Fruit fly (Drosophila melanogaster) whole organism, embryonic: ENCODE results near the gene CG15916.

Experiments
- B-H2 ChIP-seq: fragments of 200-800 bp; sonication (Bioruptor generic); optimal IDR thresholded peaks from 2 replicates; lab custom pipeline; 2018; ENCODE audit warnings: missing biosample characterization, mild to moderate bottlenecking, missing genetic modification characterization
- C15 ChIP-seq: fragments of 200-800 bp; sonication (Bioruptor generic); IDR thresholded peaks from 3 replicates; pipeline ENCODE4 v1.3.6; 2022; ENCODE audit warnings: missing biosample characterization, missing genetic modification characterization
- CG10147 ChIP-seq: fragments of 200-800 bp; sonication (Bioruptor generic); optimal IDR thresholded peaks from 2 replicates; lab custom pipeline; 2019; ENCODE audit warnings: missing biosample characterization, mild to moderate bottlenecking, missing genetic modification characterization, moderate library complexity
- CG10321 ChIP-seq: fragments of 200-800 bp; sonication (Bioruptor generic); IDR thresholded peaks from 2 replicates; pipeline ENCODE4 v1.3.6; 2022; ENCODE audit warnings: missing biosample characterization, missing genetic modification characterization
- CG10565 ChIP-seq: fragments of 200-800 bp; sonication (Bioruptor generic); optimal IDR thresholded peaks from 3 replicates; lab custom pipeline; 2016; ENCODE audit warnings: missing biosample characterization, mild to moderate bottlenecking, missing genetic modification characterization
- CG11093 ChIP-seq: fragments of 200-800 bp; sonication (Bioruptor generic); IDR thresholded peaks from 3 replicates; pipeline ENCODE4 v1.3.6; 2022; ENCODE audit warnings: missing biosample characterization, missing genetic modification characterization
- CG11398 ChIP-seq: fragments of 200-800 bp; sonication (Bioruptor generic); optimal IDR thresholded peaks from 2 replicates; lab custom pipeline; 2016; ENCODE audit warnings: missing biosample characterization, missing genetic modification characterization
- CG11456 ChIP-seq: fragments of 200-800 bp; sonication (Bioruptor generic); IDR thresholded peaks from 3 replicates; pipeline ENCODE4 v1.3.6; 2022; ENCODE audit warnings: missing biosample characterization, missing genetic modification characterization
- CG12219 ChIP-seq: fragments of 200-800 bp; sonication (Bioruptor generic); optimal IDR thresholded peaks from 3 replicates; lab custom pipeline; 2018; ENCODE audit warnings: missing biosample characterization, mild to moderate bottlenecking, missing genetic modification characterization
- CG13624 ChIP-seq: fragments of 200-800 bp; sonication (Bioruptor generic); optimal IDR thresholded peaks from 2 replicates; lab custom pipeline; 2016; ENCODE audit warnings: missing biosample characterization, missing genetic modification characterization
- CG15011 ChIP-seq: fragments of 200-800 bp; sonication (Bioruptor generic); optimal IDR thresholded peaks from 3 replicates; lab custom pipeline; 2018; ENCODE audit warnings: missing biosample characterization, mild to moderate bottlenecking, missing genetic modification characterization
- CG15479 ChIP-seq: fragments of 200-800 bp; sonication (Bioruptor generic); optimal IDR thresholded peaks from 3 replicates; lab custom pipeline; 2019; ENCODE audit warnings: missing biosample characterization, mild to moderate bottlenecking, missing genetic modification characterization, moderate library complexity
- CG17361 ChIP-seq: fragments of 200-800 bp; sonication (Bioruptor generic); IDR thresholded peaks from 3 replicates; pipeline ENCODE4 v1.3.6; 2022; ENCODE audit warnings: missing biosample characterization, missing genetic modification characterization
- CG18619 ChIP-seq: fragments of 200-800 bp; sonication (Bioruptor generic); optimal IDR thresholded peaks from 3 replicates; lab custom pipeline; 2017; ENCODE audit warnings: missing biosample characterization, mild to moderate bottlenecking, missing genetic modification characterization
- CG2678 ChIP-seq: fragments of 200-800 bp; sonication (Bioruptor generic); optimal IDR thresholded peaks from 3 replicates; lab custom pipeline; 2019; ENCODE audit warnings: missing biosample characterization, mild to moderate bottlenecking, missing genetic modification characterization, moderate library complexity
- CG2875 ChIP-seq: fragments of 200-800 bp; sonication (Bioruptor generic); optimal IDR thresholded peaks from 2 replicates; lab custom pipeline; 2017; ENCODE audit warnings: missing biosample characterization, mild to moderate bottlenecking, missing genetic modification characterization, missing genetic modification reagents
- CG31224 ChIP-seq: fragments of 200-800 bp; sonication (Bioruptor generic); IDR thresholded peaks from 2 replicates; pipeline ENCODE4 v1.3.6; 2022; ENCODE audit warnings: missing biosample characterization, missing genetic modification characterization
- CG3281 ChIP-seq: fragments of 200-800 bp; sonication (Bioruptor generic); optimal IDR thresholded peaks from 3 replicates; lab custom pipeline; 2017; ENCODE audit warnings: missing biosample characterization, mild to moderate bottlenecking, missing genetic modification characterization
- CG3407 ChIP-seq: fragments of 200-800 bp; sonication (Bioruptor generic); optimal IDR thresholded peaks from 2 replicates; lab custom pipeline; 2018; ENCODE audit warnings: missing biosample characterization, mild to moderate bottlenecking, missing genetic modification characterization
- CG3726 ChIP-seq: fragments of 200-800 bp; sonication (Bioruptor generic); IDR thresholded peaks from 3 replicates; pipeline ENCODE4, ENCODE4 v1.3.6; 2022; ENCODE audit warnings: missing biosample characterization, missing genetic modification characterization
- CG3995 ChIP-seq: fragments of 200-800 bp; sonication (Bioruptor generic); optimal IDR thresholded peaks from 3 replicates; lab custom pipeline; 2016; ENCODE audit warnings: missing biosample characterization, missing genetic modification characterization
- CG7372 ChIP-seq: fragments of 200-800 bp; sonication (Bioruptor generic); IDR thresholded peaks from 2 replicates; pipeline ENCODE4 v1.3.6; 2022; ENCODE audit warnings: missing biosample characterization, missing genetic modification characterization
- CG8924 ChIP-seq: fragments of 200-800 bp; optimal IDR thresholded peaks from 3 replicates; lab custom pipeline; 2019; ENCODE audit warnings: missing biosample characterization, mild to moderate bottlenecking, missing genetic modification characterization, moderate library complexity
- CG9215 ChIP-seq: fragments of 200-800 bp; sonication (Bioruptor generic); IDR thresholded peaks from 2 replicates; pipeline ENCODE4 v1.3.6; 2022; ENCODE audit warnings: missing biosample characterization, missing genetic modification characterization
- CG9876 ChIP-seq: fragments of 200-800 bp; sonication (Bioruptor generic); optimal IDR thresholded peaks from 2 replicates; lab custom pipeline; 2016; ENCODE audit warnings: missing biosample characterization, missing genetic modification characterization
- CrebB ChIP-seq: fragments of 200-800 bp; sonication (Bioruptor generic); optimal IDR thresholded peaks from 3 replicates; lab custom pipeline; 2018; ENCODE audit warnings: missing biosample characterization, mild to moderate bottlenecking, missing genetic modification characterization
- Dbx ChIP-seq: fragments of 200-800 bp; sonication (Bioruptor generic); IDR thresholded peaks from 3 replicates; pipeline ENCODE4 v1.3.6; 2022; ENCODE audit warnings: missing biosample characterization, missing genetic modification characterization
- Dip3 ChIP-seq: fragments of 200-800 bp; sonication (Bioruptor generic); optimal IDR thresholded peaks from 3 replicates; lab custom pipeline; 2016; ENCODE audit warnings: missing biosample characterization, missing genetic modification characterization
- MBD-R2 ChIP-seq: fragments of 200-800 bp; sonication (Bioruptor generic); IDR thresholded peaks from 2 replicates; pipeline ENCODE4 v1.3.6; 2022; ENCODE audit warnings: missing biosample characterization, missing genetic modification characterization
- Rfx ChIP-seq: fragments of 200-800 bp; sonication (Bioruptor generic); IDR thresholded peaks from 2 replicates; pipeline ENCODE4 v1.3.6; 2022; ENCODE audit warnings: missing biosample characterization, missing genetic modification characterization
- Sin3A ChIP-seq: fragments of >200 bp; optimal IDR thresholded peaks from 2 replicates; lab custom pipeline; 2018
- Sox102F ChIP-seq: fragments of 200-800 bp; sonication (Bioruptor generic); optimal IDR thresholded peaks from 2 replicates; lab custom pipeline; 2018; ENCODE audit warnings: missing biosample characterization, mild to moderate bottlenecking, missing genetic modification characterization, moderate library complexity
- ash1 ChIP-seq: fragments of 200-800 bp; sonication (Bioruptor generic); optimal IDR thresholded peaks from 2 replicates; lab custom pipeline; 2018; ENCODE audit warnings: missing biosample characterization, mild to moderate bottlenecking, missing genetic modification characterization
- az2 ChIP-seq: fragments of 200-800 bp; sonication (Bioruptor generic); optimal IDR thresholded peaks from 3 replicates; lab custom pipeline; 2016; ENCODE audit warnings: missing biosample characterization, missing genetic modification characterization
- br ChIP-seq: fragments of >200 bp; optimal IDR thresholded peaks from 2 replicates; lab custom pipeline; 2017
- chif ChIP-seq, 2 experiments: fragments of 200-800 bp; sonication (Bioruptor generic); optimal IDR thresholded peaks; 3 replicates each; lab custom pipeline; 2016; ENCODE audit warnings: missing biosample characterization in 2 of 2, missing genetic modification characterization in 2 of 2
- chn ChIP-seq: fragments of 200-800 bp; sonication (Bioruptor generic); optimal IDR thresholded peaks from 2 replicates; lab custom pipeline; 2016; ENCODE audit warnings: missing biosample characterization, missing genetic modification characterization
- crp ChIP-seq, 2 experiments: fragments of 200-800 bp; sonication (Bioruptor generic); optimal IDR thresholded peaks; 2 replicates in 1 of 2; 3 replicates in 1 of 2; lab custom pipeline; 2017; ENCODE audit warnings: missing biosample characterization in 2 of 2, missing genetic modification characterization in 2 of 2, mild to moderate bottlenecking in 1 of 2, moderate library complexity in 1 of 2
- dpn ChIP-seq, 2 experiments: fragments of 200-800 bp; sonication (Bioruptor generic); optimal IDR thresholded peaks; 3 replicates each; lab custom pipeline; 2016; ENCODE audit warnings: missing biosample characterization in 2 of 2, missing genetic modification characterization in 2 of 2
- exex ChIP-seq: fragments of 200-800 bp; sonication (Bioruptor generic); optimal IDR thresholded peaks from 4 replicates; lab custom pipeline; 2018; ENCODE audit warnings: missing biosample characterization, mild to moderate bottlenecking, missing genetic modification characterization, moderate library complexity
- fd64A ChIP-seq: fragments of 200-800 bp; sonication (Bioruptor generic); optimal IDR thresholded peaks from 3 replicates; lab custom pipeline; 2018; ENCODE audit warnings: missing biosample characterization, mild to moderate bottlenecking, missing genetic modification characterization
- fd96Cb ChIP-seq: fragments of 200-800 bp; sonication (Bioruptor generic); optimal IDR thresholded peaks from 2 replicates; lab custom pipeline; 2018; ENCODE audit warnings: missing biosample characterization, mild to moderate bottlenecking, missing genetic modification characterization, moderate library complexity
- gsb-n ChIP-seq: fragments of 200-800 bp; sonication (Bioruptor generic); optimal IDR thresholded peaks from 3 replicates; lab custom pipeline; 2018; ENCODE audit warnings: missing biosample characterization, mild to moderate bottlenecking, missing genetic modification characterization
- kni ChIP-seq: fragments of 200-800 bp; sonication (Bioruptor generic); optimal IDR thresholded peaks from 3 replicates; lab custom pipeline; 2017; ENCODE audit warnings: mild to moderate bottlenecking, missing biosample characterization, missing genetic modification reagents, missing genetic modification characterization
- mam ChIP-seq: fragments of 200-800 bp; sonication (Bioruptor generic); optimal IDR thresholded peaks from 3 replicates; lab custom pipeline; 2016; ENCODE audit warnings: missing biosample characterization, missing genetic modification characterization
- row ChIP-seq: fragments of 200-800 bp; sonication (Bioruptor generic); IDR thresholded peaks from 3 replicates; pipeline ENCODE4 v1.3.6; 2022; ENCODE audit warnings: missing biosample characterization, missing genetic modification characterization
- sc ChIP-seq, 3 experiments: fragments of >200 bp in 2 of 3; fragments of 200-800 bp in 1 of 3; sonication (Bioruptor generic) in 1 of 3; optimal IDR thresholded peaks; 2 replicates in 2 of 3; 3 replicates in 1 of 3; lab custom pipeline; 2017; ENCODE audit warnings: mild to moderate bottlenecking in 1 of 3, missing biosample characterization in 1 of 3, missing genetic modification characterization in 1 of 3, missing genetic modification reagents in 1 of 3
- scrt ChIP-seq: fragments of 200-800 bp; sonication (Bioruptor generic); optimal IDR thresholded peaks from 2 replicates; lab custom pipeline; 2018; ENCODE audit warnings: missing biosample characterization, mild to moderate bottlenecking, missing genetic modification characterization, moderate library complexity
- shn ChIP-seq: fragments of 200-800 bp; sonication (Bioruptor generic); optimal IDR thresholded peaks from 3 replicates; lab custom pipeline; 2016; ENCODE audit warnings: missing biosample characterization, missing genetic modification characterization
- z ChIP-seq: fragments of 200-800 bp; sonication (Bioruptor generic); IDR thresholded peaks from 3 replicates; pipeline ENCODE4 v1.3.6; 2022; ENCODE audit warnings: missing biosample characterization, missing genetic modification characterization

The CG15916 gene

dm6 chrX:15886411-15887246 lies 3.8 kb upstream of the CG15916 start (continued):
- no peak for TF ChIP-seq CG15011 (GFP tag; lab: Kevin White, UChicago)
- peak; percentile 17; the same call in 1 of the 2 replicates for TF ChIP-seq MBD-R2 (GFP tag; lab: Robert Waterston, UW)
- no peak for TF ChIP-seq CG17361
- no peak for TF ChIP-seq CG11456 (GFP tag; lab: Robert Waterston, UW)
- TF ChIP-seq Dip3 (GFP tag; lab: Kevin White, UChicago): no peak
- peak; percentile 32 for TF ChIP-seq B-H2
- no peak for TF ChIP-seq CG3995 (GFP tag; lab: Kevin White, UChicago)
- TF ChIP-seq ash1: no peak
- TF ChIP-seq CG8924: peak; percentile 13
- no peak for TF ChIP-seq chn (GFP tag; lab: Kevin White, UChicago)
- no peak for TF ChIP-seq chif (GFP tag; optimal IDR thresholded peaks at IDR 0.05; lab: Kevin White, UChicago)
- no peak for TF ChIP-seq az2
- TF ChIP-seq exex: no peak
- no peak for TF ChIP-seq dpn (GFP tag; optimal IDR thresholded peaks at IDR 0.05; lab: Kevin White, UChicago)
- no peak for TF ChIP-seq gsb-n (tag; lab: Kevin White, UChicago)
- no peak for TF ChIP-seq z (GFP tag; lab: Robert Waterston, UW)
- no peak for TF ChIP-seq CG2678 (tag; lab: Kevin White, UChicago)
- TF ChIP-seq CG18619 (GFP tag; lab: Kevin White, UChicago): no peak
- TF ChIP-seq CG31224 (GFP tag; lab: Robert Waterston, UW): no peak
- TF ChIP-seq scrt (GFP tag; lab: Kevin White, UChicago): no peak
- no peak for TF ChIP-seq CG7372 (GFP tag; lab: Robert Waterston, UW)
- no peak for TF ChIP-seq CG13624
- no peak for TF ChIP-seq CG11398 (GFP tag; lab: Kevin White, UChicago)
- no peak for TF ChIP-seq CG10147 (GFP tag; lab: Kevin White, UChicago)
- no peak for TF ChIP-seq CG9215 (GFP tag; lab: Robert Waterston, UW)
- no peak for TF ChIP-seq CG2875
- TF ChIP-seq CG11093 (GFP tag; lab: Robert Waterston, UW): no peak
- TF ChIP-seq row (GFP tag; lab: Robert Waterston, UW): no peak; the same call in 2 of the 3 replicates
- no peak for TF ChIP-seq fd96Cb (tag; lab: Kevin White, UChicago)
- no peak for TF ChIP-seq mam (GFP tag; lab: Kevin White, UChicago)
- TF ChIP-seq crp (GFP tag; optimal IDR thresholded peaks at IDR 0.05; lab: Kevin White, UChicago): no peak
- TF ChIP-seq CG3407 (GFP tag; lab: Kevin White, UChicago): no peak
- TF ChIP-seq sc (optimal IDR thresholded peaks at IDR 0.05; lab: Kevin White, UChicago): no peak
- TF ChIP-seq sc (GFP tag; optimal IDR thresholded peaks at IDR 0.05; lab: Kevin White, UChicago): no peak
- no peak for TF ChIP-seq Sin3A
- TF ChIP-seq fd64A: no peak
- no peak for TF ChIP-seq CrebB (tag; lab: Kevin White, UChicago)
- TF ChIP-seq CG3281: no peak
- no peak for TF ChIP-seq kni (GFP tag; lab: Kevin White, UChicago)
- TF ChIP-seq CG12219 (GFP tag; lab: Kevin White, UChicago): no peak
- TF ChIP-seq CG15479 (GFP tag; lab: Kevin White, UChicago): peak; percentile 77
- TF ChIP-seq CG9876 (GFP tag; lab: Kevin White, UChicago): no peak
- TF ChIP-seq shn (GFP tag; lab: Kevin White, UChicago): no peak
- TF ChIP-seq Sox102F (GFP tag; lab: Kevin White, UChicago): no peak
- no peak for TF ChIP-seq CG10565 (GFP tag; lab: Kevin White, UChicago)
- no peak for TF ChIP-seq C15 (GFP tag; lab: Robert Waterston, UW)
- no peak for TF ChIP-seq CG3726
- TF ChIP-seq Dbx: no peak
- peak; percentile 93 for TF ChIP-seq CG10321 (GFP tag; lab: Robert Waterston, UW)
- TF ChIP-seq br (lab: Kevin White, UChicago): no peak
- TF ChIP-seq Rfx (GFP tag; lab: Robert Waterston, UW): no peak
